Worm (Caenorhabditis elegans) whole organism, L4/young adult: ENCODE data around the gene acy-1.

Experiments
- dao-5 ChIP-seq: sonication (generic microtip); optimal IDR thresholded peaks from 2 replicates; lab custom pipeline; 2016; ENCODE audit warnings: missing genotype, missing genetic modification characterization, moderate library complexity, missing compliant biosample characterization
- him-1 ChIP-seq: sonication (generic microtip); optimal IDR thresholded peaks from 2 replicates; lab custom pipeline; 2016; ENCODE audit warnings: missing genotype, missing genetic modification reagents, missing genetic modification characterization, missing compliant biosample characterization

DNA sequence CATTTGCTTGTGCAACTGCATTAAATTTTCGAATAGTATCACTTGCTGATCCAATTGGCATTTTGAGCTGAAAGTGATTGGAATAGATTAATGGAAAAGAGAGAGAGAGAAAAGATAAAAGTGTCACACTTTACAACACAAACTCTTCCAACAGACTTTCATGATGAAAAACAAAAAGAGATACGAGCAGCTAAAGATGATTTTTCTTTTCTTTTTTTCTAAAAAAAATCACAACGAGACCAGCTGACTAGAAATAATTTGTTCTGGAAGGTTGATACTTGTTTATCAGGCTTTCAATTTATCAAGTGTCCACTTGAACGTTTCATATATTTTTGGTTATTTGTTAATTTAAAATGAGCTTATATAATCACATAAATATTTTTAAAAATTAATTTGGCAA lies 34.8 kb upstream of the acy-1 start:
- TF ChIP-seq him-1 (tag; lab: Kevin White, UChicago) (no peak), dao-5 (tag; lab: Kevin White, UChicago) (no peak)
